Worm (Caenorhabditis elegans): Measurements from ENCODE around the gene tbcc-1.
A peak's percentile ranks its signal among the peaks of the same experiment; 100 is the strongest.

The tbcc-1 gene

DNA sequence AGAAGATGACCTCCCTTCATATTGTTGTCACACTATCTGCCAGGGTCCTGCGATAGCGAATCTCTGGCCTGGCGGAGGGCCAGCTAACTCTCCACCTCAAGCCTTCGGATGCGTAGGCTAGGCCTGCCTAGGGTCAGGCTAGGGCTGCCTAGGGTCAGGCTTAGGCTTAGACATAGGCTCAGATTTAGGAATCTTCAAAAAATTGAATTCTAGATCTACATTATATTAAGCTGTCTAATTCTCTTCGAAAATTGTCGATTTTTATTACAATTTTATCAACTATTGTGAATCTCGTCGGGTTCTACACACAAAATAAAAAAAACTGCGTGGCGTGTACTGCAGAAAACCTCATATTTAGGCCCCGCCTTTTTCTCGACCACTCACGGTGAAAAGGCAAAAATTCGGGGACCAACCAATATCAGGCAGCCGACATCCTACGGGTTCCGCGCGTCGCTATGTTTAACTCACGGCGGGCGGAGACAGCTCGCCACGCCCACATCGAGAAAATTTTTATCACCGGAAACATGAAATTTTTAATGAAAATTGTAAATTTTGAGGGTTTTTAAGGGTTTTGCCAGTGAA, 7.3 kb downstream of the tbcc-1 start:
- TF ChIP-seq lin-39 (tag; optimal IDR thresholded peaks at IDR 0.05) = no peak
- peak; percentile 6 for TF ChIP-seq snpc-4 (tag; optimal IDR thresholded peaks at IDR 0.05)
- TF ChIP-seq nhr-19 (GFP tag; conservative IDR thresholded peaks at IDR 0.05) = peak; percentile 20; the same call in 1 of the 2 replicates

DNA sequence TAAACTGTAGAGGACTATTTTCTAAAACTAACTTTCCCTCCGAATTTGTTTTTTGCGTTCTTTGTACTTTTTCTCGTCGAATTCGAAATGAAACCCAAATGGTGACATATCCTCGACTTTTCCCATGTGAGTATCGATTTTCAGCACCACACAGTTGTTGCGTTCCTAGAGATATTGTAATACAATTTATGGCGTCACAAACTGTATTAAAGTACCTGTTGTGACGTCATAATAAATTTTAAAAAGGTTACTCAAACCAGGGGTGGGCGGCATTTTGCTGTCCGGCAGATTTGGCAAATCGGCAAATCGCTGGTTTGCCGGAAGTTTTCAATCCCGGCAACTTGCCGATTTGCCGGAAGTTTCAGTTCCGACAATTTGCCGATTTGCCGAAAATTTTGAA, 12.5 kb downstream of the tbcc-1 start:
- no peak for TF ChIP-seq fos-1 (tag; optimal IDR thresholded peaks at IDR 0.05)
- no peak for TF ChIP-seq hpl-2 (GFP tag; optimal IDR thresholded peaks at IDR 0.05)
- no peak for TF ChIP-seq ceh-82 (tag; optimal IDR thresholded peaks at IDR 0.05)
- TF ChIP-seq aha-1 (tag; optimal IDR thresholded peaks at IDR 0.05) = no peak
- no peak for TF ChIP-seq nhr-84 (tag; optimal IDR thresholded peaks at IDR 0.05)
- TF ChIP-seq hlh-17 (GFP tag; optimal IDR thresholded peaks at IDR 0.05; ENCODE audit: borderline replicate concordance) = no peak
- no peak for TF ChIP-seq ets-5 (GFP tag; IDR thresholded peaks at IDR 0.05)
- no peak for TF ChIP-seq unc-62 (GFP tag; optimal IDR thresholded peaks at IDR 0.05)
- no peak for TF ChIP-seq unc-130 (tag; optimal IDR thresholded peaks at IDR 0.05)
- TF ChIP-seq nhr-11 (tag; optimal IDR thresholded peaks at IDR 0.05) = no peak
- TF ChIP-seq lin-14 (GFP tag; optimal IDR thresholded peaks at IDR 0.05) = no peak
- TF ChIP-seq fkh-10 (GFP tag; optimal IDR thresholded peaks at IDR 0.05) = no peak
- TF ChIP-seq nhr-28 (tag; optimal IDR thresholded peaks at IDR 0.05) = no peak
- no peak for TF ChIP-seq aly-2 (tag; optimal IDR thresholded peaks at IDR 0.05)

DNA sequence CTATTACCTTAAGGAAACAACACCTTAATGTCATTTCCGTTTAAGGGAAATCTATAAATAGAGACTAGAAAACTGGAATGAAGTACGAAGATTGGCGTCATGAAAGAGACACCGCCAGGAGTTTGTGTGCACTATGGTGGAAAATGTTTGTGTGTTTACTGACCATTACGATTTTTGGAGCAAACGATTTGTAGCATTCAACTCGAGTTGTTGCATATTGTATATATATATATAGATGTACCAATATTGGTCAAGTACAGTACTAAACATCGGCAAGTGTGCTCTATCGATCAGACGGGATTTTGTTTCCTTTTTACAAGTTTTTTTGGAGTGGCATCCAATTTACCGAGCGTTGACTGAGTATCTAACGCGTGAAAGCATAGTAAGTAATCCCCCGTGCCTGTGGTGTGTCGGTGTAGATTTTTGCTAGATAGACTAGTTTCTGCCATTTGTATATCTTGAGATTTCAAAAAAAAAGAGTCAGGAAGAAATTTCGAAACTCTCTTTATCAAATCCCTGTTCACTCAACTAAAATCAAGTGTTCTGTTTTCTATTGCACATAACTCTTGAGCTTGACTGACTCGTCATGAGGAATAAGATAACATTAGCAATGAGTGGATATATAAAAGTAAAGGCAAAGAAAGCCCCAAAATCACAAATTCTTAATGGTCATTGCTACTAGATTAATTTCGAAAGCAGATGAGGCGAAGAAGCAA, 13.7 kb downstream of the tbcc-1 start, which contains the start of the genes twk-45 and Y71H2AM.25:
TSS of gene twk-45 (minus strand) at position 101 of the 716 bp plus-strand sequence.
TSS of gene Y71H2AM.25 (plus strand) at position 666 of the 716 bp plus-strand sequence.
- TF ChIP-seq skn-1 (tag; optimal IDR thresholded peaks at IDR 0.05) (no peak), grh-1 (GFP tag; IDR thresholded peaks at IDR 0.05) (no peak), fkh-10 (GFP tag; optimal IDR thresholded peaks at IDR 0.05) (no peak), jun-1 (tag; optimal IDR thresholded peaks at IDR 0.05) (no peak), hlh-4 (tag; optimal IDR thresholded peaks at IDR 0.05) (no peak), efl-1 (optimal IDR thresholded peaks at IDR 0.05) (no peak), efl-1 (GFP tag; optimal IDR thresholded peaks at IDR 0.05 in 1 of 2) (no peak), dpl-1 (GFP tag; optimal IDR thresholded peaks at IDR 0.05) (no peak), zip-4 (GFP tag; optimal IDR thresholded peaks at IDR 0.05) (no peak), fkh-4 (tag; optimal IDR thresholded peaks at IDR 0.05; ENCODE audit: borderline replicate concordance) (no peak), nhr-20 (tag; optimal IDR thresholded peaks at IDR 0.05) (no peak), zag-1 (tag; optimal IDR thresholded peaks at IDR 0.05) (no peak), unc-30 (tag; optimal IDR thresholded peaks at IDR 0.05) (no peak), C04F5.9 (tag; optimal IDR thresholded peaks at IDR 0.05) (no peak), nhr-237 (tag; optimal IDR thresholded peaks at IDR 0.05) (no peak), tlp-1 (tag; optimal IDR thresholded peaks at IDR 0.05) (no peak), snpc-4 (tag; optimal IDR thresholded peaks at IDR 0.05) (no peak), ceh-63 (GFP tag; optimal IDR thresholded peaks at IDR 0.05) (no peak), elt-2 (tag; optimal IDR thresholded peaks at IDR 0.05) (no peak), nhr-77 (tag; optimal IDR thresholded peaks at IDR 0.05) (no peak)

DNA sequence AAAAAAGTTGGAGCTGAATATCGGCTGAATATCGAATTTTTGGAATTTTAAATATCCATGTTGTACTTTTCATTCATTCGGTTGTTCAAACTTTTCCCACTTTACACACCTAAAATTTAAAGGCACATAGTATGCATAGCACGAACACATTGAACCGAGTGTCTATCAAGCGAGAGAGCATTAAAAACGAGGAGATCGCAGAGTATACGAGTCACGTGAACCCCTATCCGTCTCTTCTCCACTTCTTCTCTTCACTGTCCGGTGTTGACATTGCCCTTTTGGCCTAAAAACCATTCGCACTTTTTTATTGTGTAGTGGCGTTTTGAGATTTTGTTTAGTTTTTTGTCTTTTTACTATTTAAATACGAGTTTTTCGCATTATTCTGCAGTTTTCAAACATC, 16.2 kb downstream of the tbcc-1 start:
- TF ChIP-seq lin-35 (GFP tag; optimal IDR thresholded peaks at IDR 0.05) (peak; percentile 79 to 80), aha-1 (tag; optimal IDR thresholded peaks at IDR 0.05) (no peak), jun-1 (tag; optimal IDR thresholded peaks at IDR 0.05) (peak; percentile 33), ztf-4 (tag; optimal IDR thresholded peaks at IDR 0.05) (peak; percentile 40), efl-3 (GFP tag; optimal IDR thresholded peaks at IDR 0.05) (no peak), mef-2 (tag; optimal IDR thresholded peaks at IDR 0.05) (no peak), C04F5.9 (tag; optimal IDR thresholded peaks at IDR 0.05) (no peak), ztf-11 (tag; optimal IDR thresholded peaks at IDR 0.05) (no peak), lir-3 (tag; optimal IDR thresholded peaks at IDR 0.05; ENCODE audit: poor library complexity) (no peak), unc-98 (GFP tag; IDR thresholded peaks at IDR 0.05) (no peak), ets-5 (GFP tag; IDR thresholded peaks at IDR 0.05) (no peak), sup-37 (GFP tag; optimal IDR thresholded peaks at IDR 0.05) (no peak), pag-3 (tag; optimal IDR thresholded peaks at IDR 0.05; ENCODE audit: borderline replicate concordance, insufficient read depth) (no peak), F16B12.6 (tag; optimal IDR thresholded peaks at IDR 0.05) (peak; percentile 54), rnt-1 (tag; optimal IDR thresholded peaks at IDR 0.05) (no peak), nhr-237 (tag; optimal IDR thresholded peaks at IDR 0.05) (no peak), sptf-1 (tag; optimal IDR thresholded peaks at IDR 0.05) (no peak)

Measured in whole organism, L1 larva.